Worm (Caenorhabditis elegans): ENCODE results near the gene nucl-1.

Gene nucl-1

DNA sequence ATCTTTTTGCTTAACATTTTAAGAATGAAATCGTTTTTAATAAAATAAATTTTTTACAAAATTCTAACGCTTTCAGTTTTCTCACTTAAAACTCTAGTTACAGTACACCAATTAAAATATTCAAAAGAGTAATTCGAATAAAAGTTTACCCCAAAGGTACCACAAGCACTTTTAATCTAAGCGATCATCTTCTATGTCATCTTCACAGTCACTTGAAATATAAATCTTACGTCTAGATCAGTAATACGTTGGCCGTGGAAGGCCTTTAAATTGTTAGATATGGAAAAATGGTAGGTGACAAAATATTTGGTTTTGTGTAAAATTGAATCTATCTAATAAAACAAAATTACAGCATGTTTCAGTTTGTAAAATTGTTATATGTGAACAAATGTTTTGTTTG lies 42.0 kb downstream of the nucl-1 start:
- no peak for TF ChIP-seq unc-86 (tag; optimal IDR thresholded peaks at IDR 0.05)
- no peak for TF ChIP-seq hlh-13 (GFP tag; optimal IDR thresholded peaks at IDR 0.05)
- TF ChIP-seq pha-4 (tag; optimal IDR thresholded peaks at IDR 0.05), result no peak
- no peak for TF ChIP-seq hlh-8 (tag; optimal IDR thresholded peaks at IDR 0.05)
- TF ChIP-seq ceh-48 (tag; optimal IDR thresholded peaks at IDR 0.05), result no peak
- no peak for TF ChIP-seq tbx-7 (tag; optimal IDR thresholded peaks at IDR 0.05)
- no peak for TF ChIP-seq ceh-34 (tag; optimal IDR thresholded peaks at IDR 0.05)
- no peak for TF ChIP-seq lim-6 (tag; optimal IDR thresholded peaks at IDR 0.05)
- no peak for TF ChIP-seq zip-5 (tag; optimal IDR thresholded peaks at IDR 0.05)
- no peak for TF ChIP-seq pha-2 (tag; optimal IDR thresholded peaks at IDR 0.05)
- no peak for TF ChIP-seq F13H6.1 (tag; optimal IDR thresholded peaks at IDR 0.05)
- no peak for TF ChIP-seq ref-2 (tag; optimal IDR thresholded peaks at IDR 0.05)
- TF ChIP-seq ahr-1 (tag; optimal IDR thresholded peaks at IDR 0.05), result no peak

DNA sequence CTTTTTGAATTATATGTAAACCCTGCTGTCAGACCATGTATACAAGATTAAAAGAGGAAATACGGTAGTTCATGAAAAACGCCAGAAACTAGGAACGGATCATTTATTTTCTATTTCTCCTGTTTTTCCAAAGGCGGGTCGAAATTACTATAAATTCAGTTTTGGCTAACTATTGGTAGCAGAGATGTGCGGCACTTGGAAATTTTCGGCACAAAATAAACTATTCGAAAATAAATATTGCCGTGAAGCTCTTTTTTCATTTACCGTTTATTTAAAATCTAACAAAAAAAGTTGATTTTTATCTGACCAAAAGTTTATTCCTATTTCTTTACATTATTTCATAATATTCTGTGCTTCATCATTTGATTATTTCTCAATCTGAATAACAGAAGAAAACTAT lies 45.2 kb downstream of the nucl-1 start, which contains the start of gene T09A12.1:
T09A12.1 (plus strand) TSS at position 301 of the 400 bp plus-strand sequence.
- no peak for TF ChIP-seq fkh-10 (GFP tag; optimal IDR thresholded peaks at IDR 0.05)
- TF ChIP-seq ceh-45 (GFP tag; IDR thresholded peaks at IDR 0.05), result no peak
- no peak for TF ChIP-seq pag-3 (tag; optimal IDR thresholded peaks at IDR 0.05; ENCODE audit: borderline replicate concordance)
- no peak for TF ChIP-seq ceh-9 (tag; optimal IDR thresholded peaks at IDR 0.05)
- TF ChIP-seq ceh-30 (tag; optimal IDR thresholded peaks at IDR 0.05), result no peak

DNA sequence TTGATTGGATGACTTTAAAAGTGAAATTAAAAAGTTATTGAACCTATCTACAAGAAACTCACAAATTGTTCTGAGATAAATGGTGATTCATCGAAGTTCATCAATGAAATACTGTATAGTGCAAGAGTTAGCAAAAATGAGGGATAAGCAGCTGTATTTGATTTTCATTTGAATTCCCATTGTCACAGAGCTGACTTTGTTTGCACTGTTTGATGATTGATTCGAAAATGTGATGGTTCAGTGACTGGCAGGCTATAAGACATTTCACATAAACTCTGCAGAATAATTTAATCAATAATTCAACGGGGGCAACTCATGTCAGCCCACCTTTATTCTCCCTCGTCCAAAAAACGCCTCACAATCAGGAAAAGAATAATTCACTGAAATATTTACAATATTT lies 45.7 kb downstream of the nucl-1 start, which contains the start of gene T09A12.8:
T09A12.8 (minus strand) TSS at position 101 of the 400 bp plus-strand sequence.
- TF ChIP-seq ceh-34 (tag; optimal IDR thresholded peaks at IDR 0.05) (no peak), syd-9 (tag; optimal IDR thresholded peaks at IDR 0.05) (no peak)

DNA sequence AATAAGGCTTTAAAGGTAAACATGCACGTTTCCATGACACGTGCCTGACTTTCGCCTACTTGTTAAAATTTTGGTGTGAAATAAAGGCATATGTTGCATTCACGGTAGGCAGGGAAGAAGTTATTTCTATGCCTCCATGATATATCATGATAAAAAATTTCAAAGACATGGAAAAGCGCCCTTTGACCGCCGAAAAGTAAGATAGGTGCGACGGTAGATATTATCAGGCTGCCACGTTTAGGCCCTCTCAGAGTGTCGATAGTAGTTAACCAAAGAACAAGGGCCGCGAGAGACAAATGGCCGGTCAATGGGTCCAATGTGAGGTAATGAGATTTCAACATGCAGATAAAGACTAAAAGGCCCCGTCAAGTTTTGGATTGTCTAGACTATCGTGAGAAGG lies 46.2 kb downstream of the nucl-1 start:
- TF ChIP-seq F13H6.1 (tag; optimal IDR thresholded peaks at IDR 0.05) (no peak), sdc-2 (tag; optimal IDR thresholded peaks at IDR 0.05) (no peak)

DNA sequence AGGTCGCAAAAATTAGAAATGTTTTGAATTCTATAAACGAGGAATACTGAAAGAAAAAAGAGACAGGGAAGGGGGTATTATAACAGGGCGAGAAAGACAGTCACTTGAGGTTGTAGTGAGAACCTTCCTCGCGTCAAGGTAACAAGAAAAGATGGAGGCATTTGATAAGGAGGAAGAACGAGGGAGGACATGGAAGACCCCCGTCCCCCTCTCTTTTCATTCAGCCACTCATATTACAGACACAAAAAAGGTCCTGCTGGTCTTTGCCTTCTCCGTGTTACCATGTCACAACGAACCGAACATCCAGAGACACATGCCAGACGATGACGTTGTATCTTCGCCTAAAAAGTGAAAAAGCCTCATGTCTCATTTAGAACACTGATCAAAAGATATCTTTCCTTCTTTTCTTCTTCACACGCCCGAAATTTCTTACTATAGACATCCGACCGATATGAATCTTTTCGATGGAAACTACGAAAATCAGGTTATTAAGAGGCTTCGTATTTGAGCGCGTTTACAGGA lies 48.0 kb downstream of the nucl-1 start:
- TF ChIP-seq ceh-2 (tag; optimal IDR thresholded peaks at IDR 0.05) (no peak), nhr-11 (tag; optimal IDR thresholded peaks at IDR 0.05) (no peak), ztf-16 (tag; optimal IDR thresholded peaks at IDR 0.05) (no peak), K02D7.2 (tag; optimal IDR thresholded peaks at IDR 0.05) (no peak), ets-4 (tag; optimal IDR thresholded peaks at IDR 0.05) (no peak), F13H6.1 (tag; optimal IDR thresholded peaks at IDR 0.05) (no peak), ceh-30 (tag; optimal IDR thresholded peaks at IDR 0.05) (no peak), K09A11.1 (tag; optimal IDR thresholded peaks at IDR 0.05; ENCODE audit: insufficient read depth) (no peak), eyg-1 (tag; optimal IDR thresholded peaks at IDR 0.05) (no peak), ceh-48 (tag; optimal IDR thresholded peaks at IDR 0.05) (no peak), tbx-2 (tag; optimal IDR thresholded peaks at IDR 0.05) (no peak), ceh-18 (tag; optimal IDR thresholded peaks at IDR 0.05) (no peak)

DNA sequence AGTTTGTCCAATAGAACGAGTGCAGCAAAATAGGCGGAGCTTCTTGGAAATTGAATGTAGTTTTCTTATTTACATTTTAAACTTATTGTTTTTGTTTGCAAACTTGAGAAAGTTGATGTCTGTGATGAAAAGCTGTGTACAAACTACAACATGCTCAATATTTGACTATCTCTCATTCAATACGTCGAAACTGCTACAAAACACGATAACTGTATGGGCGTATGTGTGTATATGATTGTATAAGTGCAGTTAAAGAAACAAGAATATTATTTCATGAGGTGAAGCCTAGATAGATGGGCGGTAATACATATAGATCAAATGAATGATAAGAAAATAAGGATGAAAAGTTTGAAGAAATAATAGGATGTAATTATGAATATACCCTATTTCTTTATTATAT lies 49.7 kb downstream of the nucl-1 start:
- no peak for TF ChIP-seq sdc-2 (tag; optimal IDR thresholded peaks at IDR 0.05)
- TF ChIP-seq npax-4 (tag; optimal IDR thresholded peaks at IDR 0.05), result no peak
- TF ChIP-seq hlh-15 (tag; optimal IDR thresholded peaks at IDR 0.05), result no peak
- TF ChIP-seq ztf-16 (tag; optimal IDR thresholded peaks at IDR 0.05), result no peak
- TF ChIP-seq elt-4 (tag; optimal IDR thresholded peaks at IDR 0.05), result no peak
- TF ChIP-seq ama-1 (optimal IDR thresholded peaks at IDR 0.05), result no peak
- TF ChIP-seq C38D4.7 (GFP tag; optimal IDR thresholded peaks at IDR 0.05), result no peak
- no peak for TF ChIP-seq che-1 (tag; optimal IDR thresholded peaks at IDR 0.05)
- no peak for TF ChIP-seq lin-11 (tag; optimal IDR thresholded peaks at IDR 0.05)
